Fruit fly (Drosophila melanogaster): ENCODE data around the gene Vps15.
A peak's percentile ranks its signal among the peaks of the same experiment; 100 is the strongest.

Vps15 gene

DNA sequence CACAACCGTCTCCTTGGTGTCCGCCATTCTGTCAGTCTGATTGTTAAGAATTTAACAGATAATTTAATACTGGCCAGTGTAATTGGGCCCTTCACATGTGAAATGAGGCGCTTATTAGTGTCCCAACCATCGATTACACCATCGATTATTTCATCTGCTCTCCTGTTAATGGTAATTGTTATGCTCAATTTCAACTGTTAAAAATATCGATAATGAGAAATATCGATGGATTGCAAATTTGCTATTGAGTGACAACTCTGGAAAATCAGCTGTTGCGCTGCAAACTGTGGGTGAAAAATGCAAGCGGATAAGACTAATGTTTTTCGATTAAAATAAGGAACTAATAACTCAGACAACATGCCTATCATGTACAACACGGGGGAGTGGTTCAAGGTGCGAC, 21.1 kb upstream of the Vps15 start, which contains the start of the genes TrpRS and Vps16A (continued):
- TF ChIP-seq bbx (GFP tag; IDR thresholded peaks at IDR 0.05; ENCODE audit: partially characterized antibody) = peak; percentile 99
- TF ChIP-seq CG8478 (optimal IDR thresholded peaks at IDR 0.05) = no peak
- TF ChIP-seq hbn (GFP tag; IDR thresholded peaks at IDR 0.05; ENCODE audit: partially characterized antibody) = peak; percentile 97
- TF ChIP-seq chm (GFP tag; IDR thresholded peaks at IDR 0.05) = no peak
- peak in 1 of 2 experiments; percentile 19 for TF ChIP-seq chif (GFP tag; optimal IDR thresholded peaks at IDR 0.05)
- TF ChIP-seq Ptx1 (GFP tag; IDR thresholded peaks at IDR 0.05) = no peak
- peak; percentile 19 for TF ChIP-seq Fer1 (GFP tag; optimal IDR thresholded peaks at IDR 0.05)
- TF ChIP-seq insv (GFP tag; optimal IDR thresholded peaks at IDR 0.05) = peak in 1 of 2 experiments; percentile 40
- no peak for TF ChIP-seq btn (GFP tag; optimal IDR thresholded peaks at IDR 0.05)
- peak; percentile 47; the same call in 1 of the 3 replicates for TF ChIP-seq CG34422 (GFP tag; IDR thresholded peaks at IDR 0.05)
- peak; percentile 99 for TF ChIP-seq HLH4C (GFP tag; IDR thresholded peaks at IDR 0.05; ENCODE audit: partially characterized antibody)
- TF ChIP-seq CG34224 (GFP tag; IDR thresholded peaks at IDR 0.05; ENCODE audit: partially characterized antibody) = peak; percentile 99
- peak; percentile 100 for TF ChIP-seq chinmo (GFP tag; IDR thresholded peaks at IDR 0.05; ENCODE audit: partially characterized antibody)
- peak; percentile 96 for TF ChIP-seq BEAF-32 (GFP tag; optimal IDR thresholded peaks at IDR 0.05)
- TF ChIP-seq CG2875 (GFP tag; optimal IDR thresholded peaks at IDR 0.05) = no peak
- TF ChIP-seq E2f1 (GFP tag; IDR thresholded peaks at IDR 0.05) = no peak
- peak; percentile 53 for TF ChIP-seq CHES-1-like (GFP tag; optimal IDR thresholded peaks at IDR 0.05)
- TF ChIP-seq Dref (GFP tag; IDR thresholded peaks at IDR 0.05) = peak; percentile 97
- no peak for TF ChIP-seq Sox100B (GFP tag; optimal IDR thresholded peaks at IDR 0.05)
- TF ChIP-seq toy (GFP tag; IDR thresholded peaks at IDR 0.05) = no peak
- TF ChIP-seq CkIIα-i1 (GFP tag; IDR thresholded peaks at IDR 0.05) = no peak
- no peak for TF ChIP-seq CG2678 (tag; optimal IDR thresholded peaks at IDR 0.05)
- peak; percentile 23 for TF ChIP-seq CG7928 (GFP tag; optimal IDR thresholded peaks at IDR 0.05)
- peak; percentile 5 for TF ChIP-seq CG13424 (tag; optimal IDR thresholded peaks at IDR 0.05)
- TF ChIP-seq dati (GFP tag; IDR thresholded peaks at IDR 0.05) = no peak
- TF ChIP-seq CG12659 (GFP tag; optimal IDR thresholded peaks at IDR 0.05) = peak; percentile 77
- peak; percentile 26 for TF ChIP-seq CG34376 (GFP tag; optimal IDR thresholded peaks at IDR 0.05)
- TF ChIP-seq Scr (GFP tag; IDR thresholded peaks at IDR 0.05; ENCODE audit: partially characterized antibody) = peak; percentile 96
- peak; percentile 14 for TF ChIP-seq CG2120 (GFP tag; optimal IDR thresholded peaks at IDR 0.05)
- TF ChIP-seq CG6813 (GFP tag; optimal IDR thresholded peaks at IDR 0.05) = no peak
- peak; percentile 82 for TF ChIP-seq Elba2 (GFP tag; optimal IDR thresholded peaks at IDR 0.05)
- no peak for TF ChIP-seq esg (GFP tag; conservative IDR thresholded peaks at IDR 0.05)
- TF ChIP-seq CG12219 (GFP tag; optimal IDR thresholded peaks at IDR 0.05) = no peak
- peak; percentile 99 for TF ChIP-seq MBD-R2 (GFP tag; IDR thresholded peaks at IDR 0.05)
- TF ChIP-seq CG18764 (GFP tag; optimal IDR thresholded peaks at IDR 0.05) = peak; percentile 13
- peak; percentile 79 for TF ChIP-seq CG7357 (GFP tag; IDR thresholded peaks at IDR 0.05)
- peak; percentile 12 for TF ChIP-seq Myb (GFP tag; optimal IDR thresholded peaks at IDR 0.05)

DNA sequence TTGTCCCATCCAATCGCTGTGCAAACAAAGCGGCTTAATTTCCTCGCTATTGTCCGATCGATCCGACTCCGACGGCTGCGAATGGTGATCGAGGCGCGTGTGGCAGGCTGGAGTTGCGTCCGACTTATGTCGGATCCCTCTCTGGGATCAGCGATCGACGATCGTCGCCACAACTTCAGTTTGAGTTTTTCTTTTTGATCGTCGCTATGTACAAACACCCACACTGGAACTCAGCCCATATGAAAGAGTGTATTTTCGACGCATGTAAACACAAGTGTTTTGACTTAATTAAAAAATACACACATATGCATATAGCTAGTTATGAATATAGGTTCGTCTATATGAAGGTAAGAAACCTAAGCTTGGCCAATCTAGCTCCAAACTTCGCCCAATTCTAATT, 18.4 kb upstream of the Vps15 start, which contains the start of gene sage:
Gene sage (minus strand): TSS at position 101 of the 400 bp plus-strand sequence.
- TF ChIP-seq sens (GFP tag) = peak; percentile 4
- no peak for TF ChIP-seq CG12942 (GFP tag; optimal IDR thresholded peaks at IDR 0.05)
- TF ChIP-seq CG17385 (GFP tag; optimal IDR thresholded peaks at IDR 0.05) = no peak
- no peak for TF ChIP-seq Deaf1 (tag; optimal IDR thresholded peaks at IDR 0.05)

All from whole organism, embryonic.